Fruit fly (Drosophila melanogaster) whole organism, larva: Measurements from ENCODE around the gene IP3K1.

Experiments used
- noc ChIP-seq: fragments of 200-800 bp; sonication (Bioruptor generic); optimal IDR thresholded peaks from 3 replicates; lab custom pipeline; 2019; ENCODE audit warnings: missing biosample characterization, mild to moderate bottlenecking, missing genetic modification characterization, moderate library complexity

IP3K1 gene

DNA sequence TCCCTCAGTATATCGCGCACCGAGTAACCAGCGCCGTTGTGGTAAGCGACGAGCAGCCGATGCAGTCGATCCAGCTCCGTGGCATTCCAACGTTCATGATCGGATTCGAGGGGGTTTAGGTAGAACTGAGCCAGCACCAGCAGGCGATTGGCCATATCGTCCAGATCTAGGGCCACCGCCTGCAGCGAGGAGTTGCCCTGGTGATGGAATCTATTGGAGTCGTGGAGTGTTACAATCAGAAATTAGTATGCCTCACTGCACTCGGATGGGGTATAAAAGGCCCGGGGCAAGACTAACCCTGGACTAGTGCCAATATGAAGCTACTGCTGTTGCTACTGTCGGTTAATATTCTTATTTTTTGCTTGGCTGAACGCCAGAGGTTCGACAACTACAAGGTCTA lies 15.4 kb upstream of the IP3K1 start, which contains the start of gene CG4017:
Gene CG4017 (plus strand): TSS at position 301 of the 400 bp plus-strand sequence.
- TF ChIP-seq noc (tag; lab: Kevin White, UChicago), result no peak

- TF ChIP-seq noc (tag; lab: Kevin White, UChicago), result peak; percentile 58
These were observed 13.4 kb upstream of the IP3K1 start, which contains the start of gene CG17633 for dm6 chr2L:9768735-9769134. TSS of gene CG17633 (plus strand) at chr2L:9769060.

DNA sequence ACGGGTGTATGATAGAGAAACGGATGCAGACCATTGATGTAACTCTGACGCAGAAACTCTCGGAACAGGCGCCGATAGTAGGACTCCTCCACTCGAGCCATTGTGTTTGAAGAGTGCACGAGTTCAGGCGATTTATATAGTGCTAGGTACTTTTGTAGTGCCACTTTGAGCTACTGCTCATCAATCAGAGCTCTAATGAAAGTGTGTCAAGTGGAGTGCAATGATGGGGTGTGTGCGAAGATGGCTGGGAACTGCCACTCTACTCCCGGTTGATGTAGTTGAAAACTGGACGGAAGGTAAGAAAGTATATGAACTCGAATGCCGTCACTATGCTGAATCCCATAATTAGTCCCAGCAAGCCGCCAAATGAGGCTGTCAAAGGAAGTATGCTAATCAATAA lies 11.3 kb upstream of the IP3K1 start, which contains the start of gene ppk18:
Gene ppk18 (minus strand): TSS at position 101 of the 400 bp plus-strand sequence.
- TF ChIP-seq noc (tag; lab: Kevin White, UChicago), result no peak

DNA sequence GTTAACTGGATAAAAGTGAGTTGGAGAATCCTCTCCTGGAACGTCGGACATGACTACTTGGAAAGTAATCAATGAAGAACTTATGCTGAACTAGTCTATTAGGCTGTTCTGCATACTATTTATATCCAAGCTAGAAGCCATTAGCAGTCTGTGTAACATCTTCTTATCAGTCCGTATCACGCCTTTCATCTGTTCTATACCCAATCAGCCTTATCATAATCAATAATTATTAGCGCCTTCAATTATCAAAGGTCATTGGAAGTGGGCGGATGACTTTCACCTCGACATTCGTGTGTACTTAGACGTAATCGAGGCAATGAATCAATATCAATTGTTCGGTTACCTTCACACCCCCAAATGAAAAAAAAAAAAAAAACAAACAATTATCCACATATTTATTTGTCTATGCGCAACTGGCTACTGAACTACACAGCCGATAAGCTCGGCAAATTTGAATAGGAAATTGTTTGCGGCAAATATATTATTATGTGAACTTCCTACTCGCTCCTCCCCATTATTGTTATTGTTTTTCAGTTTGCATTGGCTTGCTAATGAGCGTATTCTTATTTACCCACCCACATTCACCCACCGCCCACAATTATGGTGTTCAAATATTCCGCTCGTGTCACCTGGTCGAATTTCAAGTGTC lies 7.1 kb upstream of the IP3K1 start, which contains the start of the genes ppk11 and ppk16:
Gene ppk11 (minus strand): TSS at position 51 of the 649 bp plus-strand sequence.
Gene ppk16 (minus strand): TSS at position 51 of the 649 bp plus-strand sequence.
- TF ChIP-seq noc (tag; lab: Kevin White, UChicago), result no peak

- TF ChIP-seq noc (tag; lab: Kevin White, UChicago), result peak; percentile 51
These were observed 4.3 kb upstream of the IP3K1 start for dm6 chr2L:9777927-9778326.

DNA sequence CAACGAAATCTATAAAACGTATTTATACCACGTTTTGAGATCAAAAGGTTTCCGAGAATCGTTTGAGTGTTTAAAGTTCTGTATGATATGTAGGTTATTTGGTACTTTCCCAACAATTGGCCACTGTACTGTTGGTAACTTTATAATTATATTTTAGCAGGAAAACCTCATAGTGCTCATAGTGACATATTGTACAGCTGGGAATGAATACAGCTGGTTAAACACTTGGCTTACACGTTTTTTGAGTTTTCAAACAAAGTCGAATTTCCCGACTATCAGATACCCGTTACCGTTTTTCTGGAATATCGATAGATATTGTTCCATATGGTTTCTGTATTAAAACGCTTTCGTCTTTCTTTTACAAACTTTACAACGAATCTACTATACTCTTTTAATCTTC lies 3.8 kb upstream of the IP3K1 start:
- no peak for TF ChIP-seq noc (tag; lab: Kevin White, UChicago)

DNA sequence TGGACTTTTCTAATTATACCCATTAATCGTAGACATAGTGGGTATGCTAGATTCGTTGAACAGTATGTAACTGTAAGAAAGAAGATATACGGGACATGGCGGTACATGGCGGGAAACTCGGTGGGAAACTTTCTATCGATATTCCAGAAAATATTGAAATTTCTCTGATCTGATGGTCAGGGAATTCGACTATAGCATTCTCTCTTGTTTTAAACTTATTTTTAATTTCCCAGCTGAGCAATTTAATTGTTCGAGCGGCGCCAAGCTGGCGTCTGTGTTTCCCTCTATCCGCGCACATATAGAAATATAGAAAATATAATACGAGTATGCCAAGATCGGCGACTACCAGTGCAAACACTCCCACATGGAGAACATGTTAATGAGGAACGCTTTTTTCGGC lies 3.0 kb upstream of the IP3K1 start:
- TF ChIP-seq noc (tag; lab: Kevin White, UChicago), result peak; percentile 77

- TF ChIP-seq noc (tag; lab: Kevin White, UChicago), result no peak
These were observed 2.4 kb upstream of the IP3K1 start for dm6 chr2L:9779754-9780153.

dm6 chr2L:9783130-9783529 lies 946 bp downstream of the IP3K1 start:
- TF ChIP-seq noc (tag; lab: Kevin White, UChicago), result no peak

DNA sequence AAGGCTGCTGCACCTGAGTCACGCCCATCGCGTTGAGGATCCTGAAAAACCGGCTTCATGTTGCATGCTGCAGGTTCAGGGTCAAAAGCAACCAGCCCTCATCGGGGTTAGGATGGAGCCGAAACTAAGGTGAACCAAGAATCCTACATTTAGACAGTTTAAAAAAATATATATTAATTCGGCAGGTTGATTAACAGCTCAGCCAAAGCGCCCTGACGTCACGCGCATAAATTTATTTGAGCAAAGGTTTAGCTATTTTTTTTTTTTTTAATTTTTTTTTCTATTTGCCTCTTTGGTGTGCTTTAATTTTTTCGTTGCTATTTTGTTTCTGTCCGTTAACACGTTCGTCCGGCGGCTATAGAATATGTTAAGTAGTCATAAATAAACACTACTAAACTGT lies 2.3 kb downstream of the IP3K1 start:
- TF ChIP-seq noc (tag; lab: Kevin White, UChicago), result no peak

DNA sequence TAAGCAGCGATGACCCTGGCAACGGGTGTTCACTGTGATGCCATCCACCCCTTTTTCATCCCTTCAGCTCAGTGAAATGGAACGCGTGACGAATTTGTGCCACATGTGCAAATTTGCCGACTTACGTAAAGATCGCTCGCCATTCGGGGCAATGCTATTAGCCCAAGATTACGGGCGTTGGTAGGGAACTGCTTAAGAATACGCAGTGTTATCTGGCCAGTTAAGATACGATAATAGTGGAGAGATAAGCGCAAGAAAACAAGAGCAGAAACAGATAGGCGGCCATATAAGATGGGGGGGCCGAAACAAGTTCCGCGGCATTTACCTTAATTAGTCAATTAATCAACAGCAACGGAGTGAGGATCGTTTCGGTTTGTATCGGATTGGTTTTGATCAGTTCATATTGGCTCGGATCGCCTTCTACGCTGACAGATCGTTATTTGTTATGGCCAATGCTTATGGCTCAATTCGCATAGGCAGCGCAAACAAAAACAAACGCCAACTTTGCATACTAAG lies 3.8 kb downstream of the IP3K1 start:
- TF ChIP-seq noc (tag; lab: Kevin White, UChicago), result peak; percentile 72

DNA sequence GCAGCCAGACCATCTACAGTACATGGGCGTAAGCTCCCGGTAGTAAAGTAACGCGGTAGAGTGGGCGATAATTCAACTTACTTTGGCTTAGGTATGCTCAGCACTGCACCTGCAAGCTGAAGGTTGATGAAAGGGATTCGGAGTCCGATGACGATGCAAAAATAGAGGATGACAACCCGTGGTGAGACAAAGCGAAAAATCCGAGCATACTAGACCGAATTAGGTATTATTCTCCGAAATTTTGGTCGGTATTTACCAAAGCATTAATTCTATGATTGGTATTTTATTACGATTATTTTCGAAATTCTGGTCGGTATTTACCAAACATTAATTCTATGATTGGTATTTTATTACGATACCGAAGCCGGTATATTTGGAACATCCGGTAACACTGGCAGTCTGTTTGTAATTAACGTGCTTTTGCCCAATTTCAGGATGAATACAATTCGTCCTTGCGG lies 8.4 kb downstream of the IP3K1 start, which contains the start of gene CG4036:
Gene CG4036 (plus strand): TSS at position 348 of the 458 bp plus-strand sequence.
- TF ChIP-seq noc (tag; lab: Kevin White, UChicago), result no peak

dm6 chr2L:9792945-9793344 lies 10.8 kb downstream of the IP3K1 start, which contains the start of gene CG13123:
TSS of gene CG13123 (minus strand) at chr2L:9793107.
- TF ChIP-seq noc (tag; lab: Kevin White, UChicago), result no peak

- TF ChIP-seq noc (tag; lab: Kevin White, UChicago), result no peak
These were observed 46.7 kb downstream of the IP3K1 start for dm6 chr2L:9828867-9829266.

DNA sequence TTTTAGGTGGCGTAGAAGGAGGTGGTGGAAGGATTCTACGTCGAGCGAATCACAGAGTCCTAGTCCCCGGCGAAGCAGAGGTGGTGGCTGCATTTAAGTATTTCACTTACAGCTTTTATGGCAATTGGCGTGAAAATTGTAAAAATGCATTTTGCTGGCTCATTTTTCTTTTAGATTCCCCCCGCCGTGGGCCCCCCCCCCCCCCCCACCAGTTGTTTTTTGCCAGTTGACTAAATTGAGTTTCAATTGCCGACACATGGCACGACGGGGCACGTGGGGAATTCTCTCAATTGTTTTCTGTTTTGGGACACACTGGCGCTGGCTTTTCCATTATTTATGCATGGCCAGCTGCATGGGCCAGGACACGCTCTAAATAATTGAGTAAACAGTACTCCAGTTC lies 54.6 kb downstream of the IP3K1 start:
- TF ChIP-seq noc (tag; lab: Kevin White, UChicago), result no peak
